Worm (Caenorhabditis elegans) whole organism, L2 larva: ENCODE results near the gene T24D5.3.
"Not testable (repeated sequence)": the region's sequence is repeated elsewhere in the genome, so short reads cannot be mapped to it uniquely, and the experiment has no call there.

Experiments used
- C34F6.9 ChIP-seq: fragments of 150-350 bp; optimal IDR thresholded peaks from 2 replicates; lab custom pipeline; 2014; ENCODE audit warnings: missing biosample characterization, missing genetic modification characterization
- F13H6.1 ChIP-seq: sonication (generic microtip); optimal IDR thresholded peaks from 2 replicates; lab custom pipeline; 2016; ENCODE audit warnings: missing genetic modification characterization, missing compliant biosample characterization
- R02D3.7 ChIP-seq: fragments of 150-350 bp; optimal IDR thresholded peaks from 2 replicates; lab custom pipeline; 2014; ENCODE audit warnings: missing biosample characterization, missing genetic modification characterization
- ZK546.5 ChIP-seq: sonication (generic microtip); optimal IDR thresholded peaks from 2 replicates; lab custom pipeline; 2017; ENCODE audit warnings: missing biosample characterization, missing genetic modification characterization
- alr-1 ChIP-seq: fragments of 150-350 bp; optimal IDR thresholded peaks from 2 replicates; lab custom pipeline; 2014; ENCODE audit warnings: missing biosample characterization, missing genetic modification characterization
- aly-2 ChIP-seq: fragments of 150-350 bp; optimal IDR thresholded peaks from 2 replicates; lab custom pipeline; 2014; ENCODE audit warnings: missing biosample characterization, missing genetic modification characterization
- ama-1 ChIP-seq: fragments of 150-350 bp; optimal IDR thresholded peaks from 2 replicates; lab custom pipeline; 2018; ENCODE audit warnings: inconsistent platforms
- blmp-1 ChIP-seq: sonication (generic microtip); optimal IDR thresholded peaks from 2 replicates; lab custom pipeline; 2017; ENCODE audit warnings: missing genetic modification characterization, mild to moderate bottlenecking, missing compliant biosample characterization, antibody characterized with exemption, moderate library complexity; ENCODE audit not compliant: insufficient read depth
- ceh-82 ChIP-seq: fragments of 150-350 bp; optimal IDR thresholded peaks from 2 replicates; lab custom pipeline; 2014; ENCODE audit warnings: missing biosample characterization, missing genetic modification characterization
- crh-2 ChIP-seq: sonication (generic microtip); optimal IDR thresholded peaks from 2 replicates; lab custom pipeline; 2017; ENCODE audit warnings: missing biosample characterization, missing genetic modification characterization
- elt-3 ChIP-seq: sonication (generic microtip); optimal IDR thresholded peaks from 2 replicates; lab custom pipeline; 2017; ENCODE audit warnings: missing biosample characterization, missing genetic modification characterization
- fos-1 ChIP-seq: fragments of 150-350 bp; optimal IDR thresholded peaks from 2 replicates; lab custom pipeline; 2014; ENCODE audit warnings: missing biosample characterization, missing genetic modification characterization
- lin-13 ChIP-seq: fragments of 150-350 bp; optimal IDR thresholded peaks from 2 replicates; lab custom pipeline; 2014; ENCODE audit warnings: missing biosample characterization, missing genetic modification reagents, missing genetic modification characterization
- lin-39 ChIP-seq: fragments of 150-350 bp; optimal IDR thresholded peaks from 2 replicates; lab custom pipeline; 2014; ENCODE audit warnings: missing biosample characterization, missing genetic modification reagents, missing genetic modification characterization
- lsy-2 ChIP-seq, 2 experiments: fragments of 150-350 bp in 1 of 2; sonication (generic microtip) in 1 of 2; optimal IDR thresholded peaks; 2 replicates each; lab custom pipeline; 2014 to 2017; ENCODE audit warnings: missing biosample characterization in 2 of 2, missing genetic modification characterization in 2 of 2
- mab-5 ChIP-seq: fragments of 150-350 bp; optimal IDR thresholded peaks from 2 replicates; lab custom pipeline; 2014; ENCODE audit warnings: missing biosample characterization, missing genetic modification characterization
- mbf-1 ChIP-seq: sonication (generic microtip); optimal IDR thresholded peaks from 2 replicates; lab custom pipeline; 2017; ENCODE audit warnings: missing biosample characterization, missing genetic modification characterization
- mdl-1 ChIP-seq, 2 experiments: fragments of 150-350 bp in 1 of 2; sonication (generic microtip) in 1 of 2; optimal IDR thresholded peaks; 2 replicates each; lab custom pipeline; 2017; ENCODE audit warnings: missing biosample characterization in 2 of 2, missing genetic modification characterization in 2 of 2
- nhr-11 ChIP-seq: fragments of 150-350 bp; optimal IDR thresholded peaks from 2 replicates; lab custom pipeline; 2014; ENCODE audit warnings: missing biosample characterization, missing genetic modification characterization
- nhr-12 ChIP-seq: fragments of 150-350 bp; optimal IDR thresholded peaks from 2 replicates; lab custom pipeline; 2014; ENCODE audit warnings: missing biosample characterization, missing genetic modification characterization
- nhr-129 ChIP-seq: fragments of 150-350 bp; optimal IDR thresholded peaks from 2 replicates; lab custom pipeline; 2014; ENCODE audit warnings: missing biosample characterization, missing genetic modification characterization
- nhr-21 ChIP-seq: fragments of 150-350 bp; optimal IDR thresholded peaks from 2 replicates; lab custom pipeline; 2014; ENCODE audit warnings: missing biosample characterization, missing genetic modification characterization
- nhr-237 ChIP-seq: fragments of 150-350 bp; optimal IDR thresholded peaks from 2 replicates; lab custom pipeline; 2014; ENCODE audit warnings: missing biosample characterization, missing genetic modification characterization
- nhr-25 ChIP-seq: fragments of 150-350 bp; sonication (generic microtip); optimal IDR thresholded peaks from 3 replicates; lab custom pipeline; 2014; ENCODE audit warnings: missing biosample characterization, missing genetic modification characterization
- nhr-6 ChIP-seq: fragments of 150-350 bp; optimal IDR thresholded peaks from 2 replicates; lab custom pipeline; 2014; ENCODE audit warnings: missing biosample characterization, missing genetic modification characterization
- nhr-77 ChIP-seq: fragments of 150-350 bp; optimal IDR thresholded peaks from 2 replicates; lab custom pipeline; 2014; ENCODE audit warnings: missing biosample characterization, missing genetic modification characterization
- peb-1 ChIP-seq: fragments of 150-350 bp; optimal IDR thresholded peaks from 2 replicates; lab custom pipeline; 2014; ENCODE audit warnings: missing biosample characterization, missing genetic modification characterization
- skn-1 ChIP-seq: sonication (generic microtip); optimal IDR thresholded peaks from 2 replicates; lab custom pipeline; 2017; ENCODE audit warnings: missing biosample characterization, missing genetic modification characterization
- sma-9 ChIP-seq, 2 experiments: fragments of 150-350 bp in 1 of 2; sonication (generic microtip) in 1 of 2; optimal IDR thresholded peaks; 2 replicates each; lab custom pipeline; 2014 to 2016; ENCODE audit warnings: missing genetic modification characterization in 2 of 2, mild to moderate bottlenecking in 1 of 2, missing biosample characterization in 1 of 2, missing compliant biosample characterization in 1 of 2, missing genetic modification reagents in 1 of 2, moderate library complexity in 1 of 2
- unc-39 ChIP-seq: fragments of 150-350 bp; optimal IDR thresholded peaks from 2 replicates; lab custom pipeline; 2014; ENCODE audit warnings: missing biosample characterization, missing genetic modification characterization
- unc-62 ChIP-seq: fragments of 150-350 bp; optimal IDR thresholded peaks from 2 replicates; lab custom pipeline; 2014; ENCODE audit warnings: missing biosample characterization, missing genetic modification reagents, missing genetic modification characterization
- zag-1 ChIP-seq: fragments of 150-350 bp; optimal IDR thresholded peaks from 2 replicates; lab custom pipeline; 2014; ENCODE audit warnings: missing biosample characterization, missing genetic modification characterization
- ztf-11 ChIP-seq: sonication (generic microtip); optimal IDR thresholded peaks from 2 replicates; lab custom pipeline; 2017; ENCODE audit warnings: missing biosample characterization, missing genetic modification characterization
- ztf-4 ChIP-seq: fragments of 150-350 bp; optimal IDR thresholded peaks from 2 replicates; lab custom pipeline; 2014; ENCODE audit warnings: missing biosample characterization, missing genetic modification characterization

Gene T24D5.3

DNA sequence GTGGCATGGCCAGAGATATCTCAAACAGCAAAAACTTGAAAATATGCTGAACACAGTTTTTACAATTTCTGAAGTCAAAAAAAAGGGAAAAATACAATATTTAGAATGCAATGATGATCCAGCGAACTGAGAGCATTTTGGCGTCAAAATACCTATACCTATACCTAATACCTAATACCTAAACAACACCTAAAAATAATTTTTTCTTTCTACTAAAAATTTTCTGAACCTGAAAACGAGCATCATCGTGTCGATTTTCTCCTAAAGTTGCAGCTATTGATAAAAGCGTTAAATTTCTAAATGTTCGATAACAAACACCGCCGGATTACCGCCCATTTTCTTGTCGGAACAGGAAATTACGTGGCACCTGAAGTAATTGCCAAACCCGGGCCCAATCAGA lies 17.0 kb downstream of the T24D5.3 start, which contains the start of gene T24D5.4:
T24D5.4 (plus strand) TSS at position 301 of the 400 bp plus-strand sequence.
- TF ChIP-seq nhr-11 (tag; lab: Kevin White, UChicago) (no peak), nhr-25 (tag; lab: Kevin White, UChicago) (no peak), lin-39 (tag; lab: Kevin White, UChicago) (no peak), nhr-6 (tag; lab: Kevin White, UChicago) (no peak), alr-1 (tag; lab: Kevin White, UChicago) (no peak), mbf-1 (tag; lab: Kevin White, UChicago) (no peak), aly-2 (tag; lab: Kevin White, UChicago) (no peak), nhr-77 (tag; lab: Kevin White, UChicago) (no peak), peb-1 (tag; lab: Kevin White, UChicago) (no peak), zag-1 (tag; lab: Kevin White, UChicago) (no peak), ZK546.5 (tag; lab: Kevin White, UChicago) (no peak), R02D3.7 (no peak), blmp-1 (no peak), elt-3 (tag; lab: Kevin White, UChicago) (no peak), nhr-237 (no peak), fos-1 (tag; lab: Kevin White, UChicago) (no peak), mab-5 (no peak), ama-1 (lab: Kevin White, UChicago) (no peak), skn-1 (tag; lab: Kevin White, UChicago) (no peak)

DNA sequence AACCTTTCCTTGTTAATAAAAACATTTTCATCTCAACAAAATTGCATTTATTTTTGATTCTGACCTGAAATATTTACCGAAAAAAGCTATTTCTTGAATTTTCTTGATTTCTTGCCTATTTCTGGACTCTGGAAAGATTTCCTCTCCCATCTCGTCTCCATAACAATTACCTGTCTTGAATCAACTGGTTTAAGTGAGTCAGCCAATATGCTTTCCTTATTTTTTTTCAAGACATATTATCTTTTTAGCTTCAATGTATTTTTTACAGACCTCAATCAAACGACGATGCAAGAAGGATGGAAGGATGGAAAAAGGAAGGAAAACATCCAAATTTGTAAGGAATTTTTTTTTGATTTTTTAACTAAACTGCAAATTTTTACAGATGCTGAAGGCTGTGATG lies 22.7 kb downstream of the T24D5.3 start:
- TF ChIP-seq mdl-1 (tag; optimal IDR thresholded peaks at IDR 0.05; lab: Kevin White, UChicago), result no peak
- no peak for TF ChIP-seq ZK546.5 (tag; lab: Kevin White, UChicago)
- no peak for TF ChIP-seq F13H6.1 (tag; lab: Kevin White, UChicago)
- no peak for TF ChIP-seq lin-39 (tag; lab: Kevin White, UChicago)
- no peak for TF ChIP-seq aly-2 (tag; lab: Kevin White, UChicago)
- no peak for TF ChIP-seq C34F6.9 (tag; lab: Kevin White, UChicago)
- no peak for TF ChIP-seq unc-39
- TF ChIP-seq unc-62 (GFP tag; lab: Kevin White, UChicago), result no peak
- TF ChIP-seq blmp-1, result no peak

DNA sequence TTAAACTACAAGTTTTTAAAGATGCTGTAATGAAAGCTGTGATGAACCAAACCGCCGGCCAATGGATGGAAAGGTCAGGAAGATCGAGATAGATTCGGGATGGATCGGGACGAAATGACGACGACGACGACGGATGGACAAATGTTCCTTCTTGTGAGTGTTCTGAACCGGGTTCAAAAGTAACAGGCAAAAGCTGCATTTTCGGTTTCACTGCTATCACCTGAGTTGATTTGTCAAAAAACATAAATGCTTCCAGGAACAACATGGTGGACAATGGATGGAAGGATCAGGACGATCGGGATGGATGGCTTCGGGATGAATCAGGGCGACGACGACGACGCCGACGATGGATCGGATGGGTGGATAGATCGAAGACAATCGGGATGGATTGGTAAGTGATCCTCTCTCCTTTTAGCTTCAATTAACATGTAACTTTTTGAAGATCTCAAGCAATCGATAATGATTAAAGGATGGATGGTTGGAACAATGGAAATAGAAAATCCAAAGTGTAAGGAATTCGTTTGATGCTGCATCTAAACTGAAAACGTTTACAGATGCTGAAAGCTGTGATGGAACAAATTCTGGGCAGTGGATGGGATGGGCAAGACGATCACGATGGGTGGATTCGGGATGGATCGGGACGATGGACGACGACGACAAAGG lies 23.6 kb downstream of the T24D5.3 start, which contains the start of the genes T24D5.6 and R09A8.9:
T24D5.6 (plus strand) TSS at position 301 of the 663 bp plus-strand sequence.
R09A8.9 (plus strand) TSS at position 613 of the 663 bp plus-strand sequence.
- TF ChIP-seq ceh-82 (tag; lab: Kevin White, UChicago), result no peak
- TF ChIP-seq ztf-11 (tag; lab: Kevin White, UChicago), result no peak
- no peak for TF ChIP-seq lin-39 (tag; lab: Kevin White, UChicago)
- TF ChIP-seq nhr-237, result no peak
- TF ChIP-seq nhr-6 (tag; lab: Kevin White, UChicago), result no peak
- TF ChIP-seq mdl-1 (tag; optimal IDR thresholded peaks at IDR 0.05; lab: Kevin White, UChicago), result no peak
- TF ChIP-seq fos-1 (tag; lab: Kevin White, UChicago), result no peak
- no peak for TF ChIP-seq aly-2 (tag; lab: Kevin White, UChicago)
- TF ChIP-seq nhr-12, result no peak
- TF ChIP-seq nhr-21 (tag; lab: Kevin White, UChicago), result no peak
- no peak for TF ChIP-seq unc-62 (GFP tag; lab: Kevin White, UChicago)
- no peak for TF ChIP-seq lin-13 (GFP tag; lab: Kevin White, UChicago)
- TF ChIP-seq elt-3 (tag; lab: Kevin White, UChicago), result no peak
- no peak for TF ChIP-seq F13H6.1 (tag; lab: Kevin White, UChicago)
- TF ChIP-seq sma-9 (GFP tag; optimal IDR thresholded peaks at IDR 0.05; lab: Kevin White, UChicago), result no peak
- TF ChIP-seq sma-9 (tag; optimal IDR thresholded peaks at IDR 0.05; lab: Kevin White, UChicago), result no peak
- no peak for TF ChIP-seq nhr-129
- TF ChIP-seq crh-2 (tag; lab: Kevin White, UChicago), result no peak
- no peak for TF ChIP-seq lsy-2 (tag; optimal IDR thresholded peaks at IDR 0.05; lab: Kevin White, UChicago)

DNA sequence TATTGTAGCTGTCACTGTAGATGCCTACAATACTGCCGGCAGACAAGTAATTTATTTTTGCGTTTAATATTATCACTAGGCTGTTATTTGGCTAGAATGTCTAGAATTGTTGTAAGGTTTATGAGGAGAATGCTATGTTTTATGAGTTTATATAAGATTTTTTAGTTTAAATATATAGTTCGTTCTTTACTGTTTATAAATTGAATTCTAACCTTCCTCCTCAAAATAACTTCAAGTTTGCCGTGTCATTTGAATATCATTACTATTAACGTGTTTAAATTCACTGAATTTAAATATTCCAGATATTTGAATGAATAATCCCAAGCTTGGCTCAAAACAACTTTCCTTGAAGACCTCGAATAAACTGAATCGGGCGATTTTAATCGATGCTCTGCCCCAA lies 33.6 kb downstream of the T24D5.3 start, which contains the start of gene R09A8.1:
R09A8.1 (plus strand) TSS at position 301 of the 400 bp plus-strand sequence.
- not testable (repeated sequence) for TF ChIP-seq unc-62 (GFP tag; lab: Kevin White, UChicago); ztf-4 (tag; lab: Kevin White, UChicago); sma-9 (GFP tag; optimal IDR thresholded peaks at IDR 0.05; lab: Kevin White, UChicago); sma-9 (tag; optimal IDR thresholded peaks at IDR 0.05; lab: Kevin White, UChicago)
